Fruit fly (Drosophila melanogaster) whole organism, embryonic: Measurements from ENCODE around the gene mthl12.

Experiments used
- CG10431 ChIP-seq: fragments of 200-800 bp; sonication (Bioruptor generic); optimal IDR thresholded peaks from 3 replicates; lab custom pipeline; 2018; ENCODE audit warnings: missing biosample characterization, mild to moderate bottlenecking, missing genetic modification characterization
- CG10543 ChIP-seq: fragments of 200-800 bp; sonication (Bioruptor generic); optimal IDR thresholded peaks from 3 replicates; lab custom pipeline; 2017; ENCODE audit warnings: missing biosample characterization, mild to moderate bottlenecking, missing genetic modification characterization, moderate library complexity
- CG10959 ChIP-seq: fragments of 200-800 bp; sonication (Bioruptor generic); IDR thresholded peaks from 2 replicates; pipeline ENCODE4 v1.3.6; 2022; ENCODE audit warnings: missing biosample characterization, missing genetic modification characterization
- CG10979 ChIP-seq: fragments of 200-800 bp; sonication (Bioruptor generic); optimal IDR thresholded peaks from 2 replicates; lab custom pipeline; 2018; ENCODE audit warnings: missing biosample characterization, mild to moderate bottlenecking, missing genetic modification characterization, moderate library complexity
- CG15479 ChIP-seq: fragments of 200-800 bp; sonication (Bioruptor generic); optimal IDR thresholded peaks from 3 replicates; lab custom pipeline; 2019; ENCODE audit warnings: missing biosample characterization, mild to moderate bottlenecking, missing genetic modification characterization, moderate library complexity
- CG1603 ChIP-seq: fragments of 200-800 bp; sonication (Bioruptor generic); optimal IDR thresholded peaks from 2 replicates; lab custom pipeline; 2019; ENCODE audit warnings: missing biosample characterization, mild to moderate bottlenecking, missing genetic modification characterization, moderate library complexity
- CG17912 ChIP-seq: fragments of 200-800 bp; sonication (Bioruptor generic); optimal IDR thresholded peaks from 2 replicates; lab custom pipeline; 2018; ENCODE audit warnings: missing biosample characterization, mild to moderate bottlenecking, missing genetic modification characterization
- CG32532 ChIP-seq: fragments of 200-800 bp; sonication (Bioruptor generic); IDR thresholded peaks from 2 replicates; pipeline ENCODE4 v1.3.6; 2022; ENCODE audit warnings: missing biosample characterization, missing genetic modification characterization
- CG3838 ChIP-seq: fragments of 200-800 bp; sonication (Bioruptor generic); optimal IDR thresholded peaks from 3 replicates; lab custom pipeline; 2016; ENCODE audit warnings: missing biosample characterization, missing genetic modification characterization
- CG3995 ChIP-seq: fragments of 200-800 bp; sonication (Bioruptor generic); optimal IDR thresholded peaks from 3 replicates; lab custom pipeline; 2016; ENCODE audit warnings: missing biosample characterization, missing genetic modification characterization
- CG4328 ChIP-seq: fragments of 200-800 bp; sonication (Bioruptor generic); optimal IDR thresholded peaks from 3 replicates; lab custom pipeline; 2017; ENCODE audit warnings: missing biosample characterization, missing genetic modification reagents, missing genetic modification characterization
- CG4730 ChIP-seq: fragments of 200-800 bp; sonication (Bioruptor generic); IDR thresholded peaks from 2 replicates; pipeline ENCODE4 v1.3.6; 2022; ENCODE audit warnings: missing biosample characterization, missing genetic modification characterization
- CG6683 ChIP-seq: fragments of 200-800 bp; sonication (Bioruptor generic); optimal IDR thresholded peaks from 2 replicates; lab custom pipeline; 2017; ENCODE audit warnings: missing biosample characterization, mild to moderate bottlenecking, missing genetic modification characterization, missing genetic modification reagents
- CG6791 ChIP-seq: fragments of 200-800 bp; sonication (Bioruptor generic); IDR thresholded peaks from 3 replicates; pipeline ENCODE4 v1.3.6; 2022; ENCODE audit warnings: missing biosample characterization, missing genetic modification characterization; ENCODE audit not compliant: partially characterized antibody
- CG7963 ChIP-seq: fragments of 200-800 bp; sonication (Bioruptor generic); IDR thresholded peaks from 3 replicates; pipeline ENCODE4 v1.3.6; 2022; ENCODE audit warnings: missing biosample characterization, missing genetic modification characterization; ENCODE audit not compliant: partially characterized antibody
- CG7987 ChIP-seq: fragments of 200-800 bp; sonication (Bioruptor generic); optimal IDR thresholded peaks from 2 replicates; lab custom pipeline; 2018; ENCODE audit warnings: missing biosample characterization, mild to moderate bottlenecking, missing genetic modification characterization, moderate library complexity
- CG8281 ChIP-seq: fragments of 200-800 bp; sonication (Bioruptor generic); optimal IDR thresholded peaks from 2 replicates; lab custom pipeline; 2018; ENCODE audit warnings: missing biosample characterization, mild to moderate bottlenecking, missing genetic modification characterization, moderate library complexity
- CG8359 ChIP-seq: fragments of 200-800 bp; sonication (Bioruptor generic); optimal IDR thresholded peaks from 2 replicates; lab custom pipeline; 2017; ENCODE audit warnings: missing biosample characterization, mild to moderate bottlenecking, missing genetic modification characterization, borderline replicate concordance
- CG8478 ChIP-seq: fragments of >200 bp; optimal IDR thresholded peaks from 2 replicates; lab custom pipeline; 2018
- CG8944 ChIP-seq: fragments of 200-800 bp; sonication (Bioruptor generic); optimal IDR thresholded peaks from 3 replicates; lab custom pipeline; 2016; ENCODE audit warnings: missing biosample characterization, missing genetic modification characterization
- CG9876 ChIP-seq: fragments of 200-800 bp; sonication (Bioruptor generic); optimal IDR thresholded peaks from 2 replicates; lab custom pipeline; 2016; ENCODE audit warnings: missing biosample characterization, missing genetic modification characterization
- Camta ChIP-seq: fragments of 200-800 bp; sonication (Bioruptor generic); optimal IDR thresholded peaks from 2 replicates; lab custom pipeline; 2016; ENCODE audit warnings: missing biosample characterization, missing genetic modification characterization
- Chrac-16 ChIP-seq: fragments of 200-800 bp; sonication (Bioruptor generic); optimal IDR thresholded peaks from 3 replicates; lab custom pipeline; 2016; ENCODE audit warnings: missing biosample characterization, missing genetic modification characterization
- CrebB ChIP-seq: fragments of 200-800 bp; sonication (Bioruptor generic); optimal IDR thresholded peaks from 3 replicates; lab custom pipeline; 2018; ENCODE audit warnings: missing biosample characterization, mild to moderate bottlenecking, missing genetic modification characterization
- D19B ChIP-seq: fragments of 200-800 bp; sonication (Bioruptor generic); optimal IDR thresholded peaks from 2 replicates; lab custom pipeline; 2017; ENCODE audit warnings: missing biosample characterization, mild to moderate bottlenecking, missing genetic modification characterization
- Dp ChIP-seq: fragments of 200-800 bp; sonication (Bioruptor generic); optimal IDR thresholded peaks from 2 replicates; lab custom pipeline; 2018; ENCODE audit warnings: missing biosample characterization, mild to moderate bottlenecking, missing genetic modification characterization, moderate library complexity
- Ets65A ChIP-seq: fragments of 200-800 bp; sonication (Bioruptor generic); peaks from one replicate; lab custom pipeline; 2016; ENCODE audit warnings: missing biosample characterization, missing genetic modification characterization
- MBD-R2 ChIP-seq: fragments of 200-800 bp; sonication (Bioruptor generic); IDR thresholded peaks from 2 replicates; pipeline ENCODE4 v1.3.6; 2022; ENCODE audit warnings: missing biosample characterization, missing genetic modification characterization
- Rx ChIP-seq: fragments of 200-800 bp; sonication (Bioruptor generic); IDR thresholded peaks from 2 replicates; pipeline ENCODE4 v1.3.6; 2022; ENCODE audit warnings: missing biosample characterization, missing genetic modification characterization
- Side ChIP-seq: fragments of 200-800 bp; sonication (Bioruptor generic); optimal IDR thresholded peaks from 2 replicates; lab custom pipeline; 2016; ENCODE audit warnings: missing biosample characterization, missing genetic modification characterization
- Six4 ChIP-seq: fragments of 200-800 bp; sonication (Bioruptor generic); optimal IDR thresholded peaks from 2 replicates; lab custom pipeline; 2016; ENCODE audit warnings: missing biosample characterization, missing genetic modification characterization
- btn ChIP-seq: fragments of 200-800 bp; sonication (Bioruptor generic); optimal IDR thresholded peaks from 2 replicates; lab custom pipeline; 2016; ENCODE audit warnings: missing biosample characterization, missing genetic modification characterization
- cad ChIP-seq: fragments of >200 bp; optimal IDR thresholded peaks from 2 replicates; lab custom pipeline; 2017; ENCODE audit warnings: missing biosample characterization, missing genetic modification characterization
- danr ChIP-seq: fragments of 200-800 bp; sonication (Bioruptor generic); IDR thresholded peaks from 2 replicates; pipeline ENCODE4 v1.3.6; 2022; ENCODE audit warnings: missing biosample characterization, missing genetic modification characterization
- eve ChIP-seq, 2 experiments: fragments of >200 bp; optimal IDR thresholded peaks; 2 replicates each; lab custom pipeline; 2017; ENCODE audit warnings: missing biosample characterization in 2 of 2, missing genetic modification characterization in 2 of 2
- fru ChIP-seq: fragments of >200 bp; optimal IDR thresholded peaks from 2 replicates; lab custom pipeline; 2017
- fu2 ChIP-seq: fragments of 200-800 bp; sonication (Bioruptor generic); optimal IDR thresholded peaks from 2 replicates; lab custom pipeline; 2016; ENCODE audit warnings: missing biosample characterization, missing genetic modification characterization
- lov ChIP-seq, 2 experiments: fragments of 200-800 bp in 1 of 2; fragments of >200 bp in 1 of 2; sonication (Bioruptor generic) in 1 of 2; IDR thresholded peaks in 1 of 2; optimal IDR thresholded peaks in 1 of 2; 2 replicates in 1 of 2; 3 replicates in 1 of 2; pipeline versions ENCODE4 v1.3.6 to Lab custom; 2017 to 2022; ENCODE audit warnings: missing biosample characterization in 1 of 2, missing genetic modification characterization in 1 of 2
- nerfin-2 ChIP-seq: fragments of 200-800 bp; sonication (Bioruptor generic); IDR thresholded peaks from 2 replicates; pipeline ENCODE4 v1.3.6; 2022; ENCODE audit warnings: missing biosample characterization, missing genetic modification characterization; ENCODE audit not compliant: partially characterized antibody
- otp ChIP-seq: fragments of 200-800 bp; sonication (Bioruptor generic); IDR thresholded peaks from 3 replicates; pipeline ENCODE4, ENCODE4 v1.3.6; 2022; ENCODE audit warnings: missing biosample characterization, missing genetic modification characterization
- peb ChIP-seq: fragments of 200-800 bp; sonication (Bioruptor generic); IDR thresholded peaks from 2 replicates; pipeline ENCODE4 v1.3.6; 2022; ENCODE audit warnings: missing biosample characterization, missing genetic modification characterization
- phol ChIP-seq: fragments of 200-800 bp; sonication (Bioruptor generic); optimal IDR thresholded peaks from 3 replicates; lab custom pipeline; 2018; ENCODE audit warnings: missing biosample characterization, mild to moderate bottlenecking, missing genetic modification characterization, moderate library complexity
- sc ChIP-seq, 3 experiments: fragments of >200 bp in 2 of 3; fragments of 200-800 bp in 1 of 3; sonication (Bioruptor generic) in 1 of 3; optimal IDR thresholded peaks; 2 replicates in 2 of 3; 3 replicates in 1 of 3; lab custom pipeline; 2017; ENCODE audit warnings: mild to moderate bottlenecking in 1 of 3, missing biosample characterization in 1 of 3, missing genetic modification characterization in 1 of 3, missing genetic modification reagents in 1 of 3
- sug ChIP-seq: fragments of 200-800 bp; optimal IDR thresholded peaks from 2 replicates; lab custom pipeline; 2019; ENCODE audit warnings: missing biosample characterization, mild to moderate bottlenecking, missing genetic modification characterization, moderate library complexity
- tap ChIP-seq: fragments of 200-800 bp; optimal IDR thresholded peaks from 3 replicates; lab custom pipeline; 2019; ENCODE audit warnings: missing biosample characterization, mild to moderate bottlenecking, missing genetic modification characterization, moderate library complexity
- tgo ChIP-seq: fragments of 200-800 bp; sonication (Bioruptor generic); IDR thresholded peaks from 3 replicates; pipeline ENCODE4 v1.3.6; 2022; ENCODE audit warnings: missing biosample characterization, missing genetic modification characterization
- toy ChIP-seq: fragments of 200-800 bp; sonication (Bioruptor generic); IDR thresholded peaks from 2 replicates; pipeline ENCODE4 v1.3.6; 2022; ENCODE audit warnings: missing biosample characterization, missing genetic modification characterization
- trem ChIP-seq: fragments of 200-800 bp; optimal IDR thresholded peaks from 3 replicates; lab custom pipeline; 2019; ENCODE audit warnings: missing biosample characterization, mild to moderate bottlenecking, missing genetic modification characterization, moderate library complexity
- ttk ChIP-seq: fragments of 200-800 bp; sonication (Bioruptor generic); IDR thresholded peaks from 2 replicates; pipeline ENCODE4 v2.1.2; 2022; ENCODE audit warnings: missing biosample characterization, missing genetic modification characterization
- vnd ChIP-seq: fragments of 200-800 bp; sonication (Bioruptor generic); IDR thresholded peaks from 3 replicates; pipeline ENCODE4 v1.3.6; 2022; ENCODE audit warnings: missing biosample characterization, missing genetic modification characterization; ENCODE audit not compliant: partially characterized antibody
- z ChIP-seq: fragments of 200-800 bp; sonication (Bioruptor generic); IDR thresholded peaks from 3 replicates; pipeline ENCODE4 v1.3.6; 2022; ENCODE audit warnings: missing biosample characterization, missing genetic modification characterization

mthl12 gene

DNA sequence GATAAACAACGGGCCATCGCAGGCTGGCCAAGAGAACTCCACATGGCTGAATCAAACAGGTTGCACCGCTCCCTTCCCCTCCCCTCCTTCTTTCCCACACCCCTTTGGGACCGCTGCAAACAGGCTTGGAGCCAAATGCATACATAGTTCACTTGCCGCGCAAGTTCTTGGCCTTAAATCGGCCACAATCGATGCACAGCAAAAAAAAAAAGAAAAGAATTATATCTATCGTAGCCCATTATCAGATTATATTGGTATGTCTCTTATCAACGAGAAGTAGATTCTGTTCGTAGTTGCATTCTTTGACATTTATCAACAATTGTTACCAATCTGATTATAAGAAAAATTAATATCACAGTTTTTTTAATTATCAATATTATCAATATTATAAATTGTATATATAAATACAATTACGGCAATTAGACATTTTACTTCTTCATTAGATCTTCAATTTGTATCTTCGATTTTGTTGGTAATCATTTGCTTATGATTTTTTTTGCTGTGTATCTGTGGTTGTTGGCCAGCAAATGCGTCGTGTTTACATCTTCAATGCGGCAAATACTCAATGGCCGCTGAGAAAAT, 48.1 kb upstream of the mthl12 start (continued):
- no peak for TF ChIP-seq fru (lab: Kevin White, UChicago)
- no peak for TF ChIP-seq CG6791 (GFP tag; lab: Robert Waterston, UW)
- no peak for TF ChIP-seq CG4730 (GFP tag; lab: Robert Waterston, UW)
- no peak for TF ChIP-seq ttk (GFP tag; lab: Robert Waterston, UW)
- no peak for TF ChIP-seq CG7963
- TF ChIP-seq CG7987 (GFP tag; lab: Kevin White, UChicago) = no peak
- TF ChIP-seq eve (GFP tag; optimal IDR thresholded peaks at IDR 0.05; lab: Kevin White, UChicago) = no peak
- no peak for TF ChIP-seq D19B (GFP tag; lab: Kevin White, UChicago)
- TF ChIP-seq CG8944 (GFP tag; lab: Kevin White, UChicago) = no peak
- TF ChIP-seq Six4 = peak; percentile 33
- TF ChIP-seq CG3995 (GFP tag; lab: Kevin White, UChicago) = no peak
- TF ChIP-seq tap (tag; lab: Kevin White, UChicago) = peak; percentile 27
- no peak for TF ChIP-seq MBD-R2 (GFP tag; lab: Robert Waterston, UW)
- TF ChIP-seq CG10431 (GFP tag; lab: Kevin White, UChicago) = peak; percentile 62
- no peak for TF ChIP-seq CG1603
- no peak for TF ChIP-seq Ets65A (GFP tag; lab: Kevin White, UChicago)
- TF ChIP-seq CG3838 = no peak
- TF ChIP-seq CG10543 (GFP tag; lab: Kevin White, UChicago) = no peak
- TF ChIP-seq sc (optimal IDR thresholded peaks at IDR 0.05; lab: Kevin White, UChicago) = no peak
- TF ChIP-seq sc (GFP tag; optimal IDR thresholded peaks at IDR 0.05; lab: Kevin White, UChicago) = peak; percentile 61
- no peak for TF ChIP-seq otp
- TF ChIP-seq CG4328 (GFP tag; lab: Kevin White, UChicago) = no peak
- TF ChIP-seq trem (tag; lab: Kevin White, UChicago) = peak; percentile 68
- TF ChIP-seq CG32532 = no peak
- TF ChIP-seq fu2 (GFP tag; lab: Kevin White, UChicago) = no peak
- TF ChIP-seq z = no peak
- TF ChIP-seq Rx (GFP tag; lab: Robert Waterston, UW) = no peak
- no peak for TF ChIP-seq CG17912 (GFP tag; lab: Kevin White, UChicago)
- TF ChIP-seq sug = no peak
- TF ChIP-seq vnd (GFP tag; lab: Robert Waterston, UW) = no peak
- no peak for TF ChIP-seq lov (optimal IDR thresholded peaks at IDR 0.05; lab: Kevin White, UChicago)
- no peak for TF ChIP-seq lov (GFP tag; IDR thresholded peaks at IDR 0.05; lab: Robert Waterston, UW)
- no peak for TF ChIP-seq CG9876 (GFP tag; lab: Kevin White, UChicago)
- TF ChIP-seq tgo (GFP tag; lab: Robert Waterston, UW) = peak; percentile 40; the same call in 1 of the 3 replicates
- TF ChIP-seq CG6683 (GFP tag; lab: Kevin White, UChicago) = no peak
- no peak for TF ChIP-seq Side (GFP tag; lab: Kevin White, UChicago)
- no peak for TF ChIP-seq toy (GFP tag; lab: Robert Waterston, UW)
- TF ChIP-seq Camta (GFP tag; lab: Kevin White, UChicago) = no peak
- no peak for TF ChIP-seq Dp
- peak; percentile 86 for TF ChIP-seq CG10979 (tag; lab: Kevin White, UChicago)
- TF ChIP-seq peb (GFP tag; lab: Robert Waterston, UW) = 0 out of 2 replicates have a peak, but pooled peaks have one; percentile 9
- TF ChIP-seq Chrac-16 (GFP tag; lab: Kevin White, UChicago) = no peak
- no peak for TF ChIP-seq btn (GFP tag; lab: Kevin White, UChicago)
- TF ChIP-seq CG10959 (GFP tag; lab: Robert Waterston, UW) = no peak
- TF ChIP-seq nerfin-2 (GFP tag; lab: Robert Waterston, UW) = no peak
- TF ChIP-seq phol (tag; lab: Kevin White, UChicago) = peak; percentile 79
- TF ChIP-seq cad (GFP tag; lab: Kevin White, UChicago) = no peak
- TF ChIP-seq CrebB = no peak
- no peak for TF ChIP-seq danr (GFP tag; lab: Robert Waterston, UW)
- TF ChIP-seq CG8281 (tag; lab: Kevin White, UChicago) = no peak
- no peak for TF ChIP-seq CG8359 (GFP tag; lab: Kevin White, UChicago)
- TF ChIP-seq CG15479 (GFP tag; lab: Kevin White, UChicago) = no peak
- TF ChIP-seq CG8478 (lab: Kevin White, UChicago) = no peak
